Worm (Caenorhabditis elegans) whole organism, L2 larva: Measurements from ENCODE around the gene C37C3.18.

Experiments
- F13H6.1 ChIP-seq: sonication (generic microtip); optimal IDR thresholded peaks from 2 replicates; lab custom pipeline; 2016; ENCODE audit warnings: missing genetic modification characterization, missing compliant biosample characterization
- aly-2 ChIP-seq: fragments of 150-350 bp; optimal IDR thresholded peaks from 2 replicates; lab custom pipeline; 2014; ENCODE audit warnings: missing biosample characterization, missing genetic modification characterization
- blmp-1 ChIP-seq: sonication (generic microtip); optimal IDR thresholded peaks from 2 replicates; lab custom pipeline; 2017; ENCODE audit warnings: missing genetic modification characterization, mild to moderate bottlenecking, missing compliant biosample characterization, antibody characterized with exemption, moderate library complexity; ENCODE audit not compliant: insufficient read depth
- ceh-16 ChIP-seq: fragments of 150-350 bp; optimal IDR thresholded peaks from 2 replicates; lab custom pipeline; 2014; ENCODE audit warnings: missing biosample characterization, missing genetic modification characterization
- crh-2 ChIP-seq: sonication (generic microtip); optimal IDR thresholded peaks from 2 replicates; lab custom pipeline; 2017; ENCODE audit warnings: missing biosample characterization, missing genetic modification characterization
- dmd-4 ChIP-seq: sonication (generic microtip); optimal IDR thresholded peaks from 2 replicates; lab custom pipeline; 2017; ENCODE audit warnings: missing biosample characterization, missing genetic modification characterization
- egl-27 ChIP-seq: sonication (generic microtip); optimal IDR thresholded peaks from 3 replicates; lab custom pipeline; 2017; ENCODE audit warnings: missing biosample characterization, missing genetic modification reagents, missing genetic modification characterization
- elt-1 ChIP-seq: fragments of 150-350 bp; optimal IDR thresholded peaks from 2 replicates; lab custom pipeline; 2014; ENCODE audit warnings: missing biosample characterization, missing genetic modification characterization
- elt-3 ChIP-seq: sonication (generic microtip); optimal IDR thresholded peaks from 2 replicates; lab custom pipeline; 2017; ENCODE audit warnings: missing biosample characterization, missing genetic modification characterization
- fos-1 ChIP-seq: fragments of 150-350 bp; optimal IDR thresholded peaks from 2 replicates; lab custom pipeline; 2014; ENCODE audit warnings: missing biosample characterization, missing genetic modification characterization
- gmeb-1 ChIP-seq: fragments of 150-350 bp; optimal IDR thresholded peaks from 2 replicates; lab custom pipeline; 2014; ENCODE audit warnings: missing biosample characterization, missing genetic modification characterization
- lin-11 ChIP-seq: fragments of 150-350 bp; sonication (generic microtip); optimal IDR thresholded peaks from 2 replicates; lab custom pipeline; 2014; ENCODE audit warnings: missing biosample characterization, missing genetic modification characterization, inconsistent platforms, mixed read lengths
- lin-13 ChIP-seq: fragments of 150-350 bp; optimal IDR thresholded peaks from 2 replicates; lab custom pipeline; 2014; ENCODE audit warnings: missing biosample characterization, missing genetic modification reagents, missing genetic modification characterization
- lin-39 ChIP-seq: fragments of 150-350 bp; optimal IDR thresholded peaks from 2 replicates; lab custom pipeline; 2014; ENCODE audit warnings: missing biosample characterization, missing genetic modification reagents, missing genetic modification characterization
- mab-5 ChIP-seq: fragments of 150-350 bp; optimal IDR thresholded peaks from 2 replicates; lab custom pipeline; 2014; ENCODE audit warnings: missing biosample characterization, missing genetic modification characterization
- nhr-10 ChIP-seq: sonication (generic microtip); optimal IDR thresholded peaks from 2 replicates; lab custom pipeline; 2017; ENCODE audit warnings: missing biosample characterization, missing genetic modification characterization
- nhr-11 ChIP-seq: fragments of 150-350 bp; optimal IDR thresholded peaks from 2 replicates; lab custom pipeline; 2014; ENCODE audit warnings: missing biosample characterization, missing genetic modification characterization
- nhr-129 ChIP-seq: fragments of 150-350 bp; optimal IDR thresholded peaks from 2 replicates; lab custom pipeline; 2014; ENCODE audit warnings: missing biosample characterization, missing genetic modification characterization
- nhr-21 ChIP-seq: fragments of 150-350 bp; optimal IDR thresholded peaks from 2 replicates; lab custom pipeline; 2014; ENCODE audit warnings: missing biosample characterization, missing genetic modification characterization
- nhr-23 ChIP-seq: fragments of 150-350 bp; optimal IDR thresholded peaks from 2 replicates; lab custom pipeline; 2014; ENCODE audit warnings: missing biosample characterization, missing genetic modification reagents, missing genetic modification characterization
- nhr-25 ChIP-seq: fragments of 150-350 bp; sonication (generic microtip); optimal IDR thresholded peaks from 3 replicates; lab custom pipeline; 2014; ENCODE audit warnings: missing biosample characterization, missing genetic modification characterization
- nhr-77 ChIP-seq: fragments of 150-350 bp; optimal IDR thresholded peaks from 2 replicates; lab custom pipeline; 2014; ENCODE audit warnings: missing biosample characterization, missing genetic modification characterization
- skn-1 ChIP-seq: sonication (generic microtip); optimal IDR thresholded peaks from 2 replicates; lab custom pipeline; 2017; ENCODE audit warnings: missing biosample characterization, missing genetic modification characterization
- sma-9 ChIP-seq, 2 experiments: fragments of 150-350 bp in 1 of 2; sonication (generic microtip) in 1 of 2; optimal IDR thresholded peaks; 2 replicates each; lab custom pipeline; 2014 to 2016; ENCODE audit warnings: missing genetic modification characterization in 2 of 2, mild to moderate bottlenecking in 1 of 2, missing biosample characterization in 1 of 2, missing compliant biosample characterization in 1 of 2, missing genetic modification reagents in 1 of 2, moderate library complexity in 1 of 2
- unc-39 ChIP-seq: fragments of 150-350 bp; optimal IDR thresholded peaks from 2 replicates; lab custom pipeline; 2014; ENCODE audit warnings: missing biosample characterization, missing genetic modification characterization
- unc-55 ChIP-seq: fragments of 150-350 bp; sonication (generic microtip); optimal IDR thresholded peaks from 3 replicates; lab custom pipeline; 2014; ENCODE audit warnings: missing biosample characterization, missing genetic modification reagents, missing genetic modification characterization
- zag-1 ChIP-seq: fragments of 150-350 bp; optimal IDR thresholded peaks from 2 replicates; lab custom pipeline; 2014; ENCODE audit warnings: missing biosample characterization, missing genetic modification characterization
- ztf-11 ChIP-seq: sonication (generic microtip); optimal IDR thresholded peaks from 2 replicates; lab custom pipeline; 2017; ENCODE audit warnings: missing biosample characterization, missing genetic modification characterization
- ztf-4 ChIP-seq: fragments of 150-350 bp; optimal IDR thresholded peaks from 2 replicates; lab custom pipeline; 2014; ENCODE audit warnings: missing biosample characterization, missing genetic modification characterization

The C37C3.18 gene

DNA sequence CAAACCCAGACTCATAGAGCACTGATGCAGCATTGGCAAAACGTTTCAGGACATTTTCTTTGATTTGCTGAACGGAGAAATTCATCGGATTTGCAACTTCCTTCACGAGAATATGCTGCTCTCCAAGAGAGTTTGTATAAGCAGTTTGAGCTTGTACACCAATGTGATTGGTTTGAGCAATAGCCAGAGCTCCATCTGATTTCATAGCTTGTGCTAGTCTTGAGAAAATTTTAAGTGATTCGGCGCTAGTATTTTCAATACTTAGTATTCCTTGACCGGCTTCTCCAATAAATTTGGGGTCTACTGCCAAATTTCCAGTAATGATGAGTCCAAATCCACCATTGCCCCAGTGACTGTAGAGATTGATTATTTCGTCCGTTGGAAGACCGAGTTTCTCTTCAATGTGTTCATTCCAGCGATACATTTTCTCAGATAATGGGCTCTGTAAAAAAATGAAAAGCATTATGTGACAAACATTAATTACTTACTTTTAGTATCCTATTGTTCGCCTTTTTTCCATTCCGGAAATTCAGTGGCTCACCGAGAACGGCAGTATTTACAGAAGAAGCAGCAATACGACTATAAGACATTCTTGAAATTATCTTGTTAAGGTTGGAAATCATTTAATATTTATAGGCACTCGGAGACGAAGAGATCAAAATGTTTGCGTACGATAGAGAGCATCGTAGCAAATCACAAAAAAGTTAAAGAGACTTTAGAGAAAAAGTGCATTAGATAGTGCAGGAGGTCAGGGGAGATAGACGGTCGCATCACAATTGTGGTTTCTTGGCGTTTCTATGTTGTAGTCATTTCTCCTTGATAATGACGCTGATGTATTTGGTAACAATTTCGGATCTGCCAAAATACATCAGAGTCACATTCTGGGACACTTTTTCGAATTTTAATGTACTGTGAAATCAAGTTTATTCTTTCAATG, 45.2 kb upstream of the C37C3.18 start, which contains the start of gene ZK742.3:
ZK742.3 (minus strand) TSS at position 593 of the 937 bp plus-strand sequence.
- TF ChIP-seq unc-55 (GFP tag; lab: Kevin White, UChicago): no peak
- TF ChIP-seq fos-1 (tag; lab: Kevin White, UChicago): peak; percentile 65
- TF ChIP-seq lin-11 (tag; lab: Kevin White, UChicago): no peak
- TF ChIP-seq crh-2 (tag; lab: Kevin White, UChicago): peak; percentile 19
- no peak for TF ChIP-seq F13H6.1 (tag; lab: Kevin White, UChicago)
- no peak for TF ChIP-seq blmp-1
- TF ChIP-seq nhr-25 (tag; lab: Kevin White, UChicago): no peak
- no peak for TF ChIP-seq nhr-77 (tag; lab: Kevin White, UChicago)
- peak; percentile 47 for TF ChIP-seq sma-9 (GFP tag; optimal IDR thresholded peaks at IDR 0.05; lab: Kevin White, UChicago)
- TF ChIP-seq sma-9 (tag; optimal IDR thresholded peaks at IDR 0.05; lab: Kevin White, UChicago): no peak
- peak; percentile 12 for TF ChIP-seq nhr-129 (tag; lab: Kevin White, UChicago)
- no peak for TF ChIP-seq nhr-11 (tag; lab: Kevin White, UChicago)
- no peak for TF ChIP-seq lin-13
- no peak for TF ChIP-seq elt-3 (tag; lab: Kevin White, UChicago)

ce11 chrV:7810591-7810990, 44.2 kb upstream of the C37C3.18 start:
- TF ChIP-seq zag-1 (tag; lab: Kevin White, UChicago) (no peak), crh-2 (tag; lab: Kevin White, UChicago) (no peak), dmd-4 (no peak), unc-39 (tag; lab: Kevin White, UChicago) (no peak), fos-1 (tag; lab: Kevin White, UChicago) (no peak), F13H6.1 (tag; lab: Kevin White, UChicago) (no peak), lin-13 (no peak), skn-1 (no peak), nhr-77 (tag; lab: Kevin White, UChicago) (no peak), nhr-23 (tag; lab: Kevin White, UChicago) (no peak)

DNA sequence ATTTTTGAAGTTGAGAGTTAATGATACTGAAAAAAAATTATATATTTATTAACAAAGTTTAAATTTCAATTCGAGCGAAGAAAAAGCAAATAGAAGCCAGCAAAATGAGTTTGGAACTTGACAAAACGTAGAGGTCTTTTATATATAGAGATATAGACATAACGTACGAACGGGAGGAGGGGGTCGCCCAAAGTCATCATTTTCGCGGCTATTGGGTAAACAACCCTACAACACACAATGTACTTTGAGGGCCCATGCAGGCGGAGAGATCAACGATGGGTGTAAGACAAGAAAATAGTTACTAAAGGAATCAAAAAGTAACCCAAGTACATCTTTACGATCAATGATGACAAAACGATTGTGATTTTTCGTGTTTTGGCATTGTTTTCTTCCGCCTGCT, 43.0 kb upstream of the C37C3.18 start, which contains the start of gene ZK742.4:
ZK742.4 (minus strand) TSS at position 35 of the 400 bp plus-strand sequence.
- TF ChIP-seq ztf-4: no peak
- TF ChIP-seq lin-39: no peak
- peak; percentile 24 for TF ChIP-seq sma-9 (GFP tag; optimal IDR thresholded peaks at IDR 0.05; lab: Kevin White, UChicago)
- no peak for TF ChIP-seq sma-9 (tag; optimal IDR thresholded peaks at IDR 0.05; lab: Kevin White, UChicago)
- no peak for TF ChIP-seq mab-5
- TF ChIP-seq, all 48 proteins: peak for 1

DNA sequence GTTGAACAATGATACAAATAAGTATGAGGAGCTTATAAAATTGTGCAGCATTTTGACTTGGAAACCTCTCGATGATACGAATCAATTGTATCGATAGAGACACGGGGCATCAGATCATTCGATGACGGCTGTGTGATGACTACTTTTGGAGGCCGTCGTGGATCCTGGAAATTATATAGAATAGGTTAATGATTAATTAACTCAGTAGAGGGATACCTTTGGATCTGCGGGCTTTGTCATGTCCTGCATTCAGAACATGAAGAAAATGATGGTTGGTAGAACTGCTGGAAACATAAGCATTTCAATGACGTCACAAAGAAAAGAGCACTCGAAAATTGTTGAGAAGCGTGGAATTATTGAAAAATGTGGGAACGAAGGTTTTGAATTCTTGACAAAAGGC, 40.2 kb upstream of the C37C3.18 start, which contains the start of gene ZK742.6:
ZK742.6 (minus strand) TSS at position 342 of the 400 bp plus-strand sequence.
- TF ChIP-seq elt-1 (tag; lab: Kevin White, UChicago) (no peak), sma-9 (GFP tag; optimal IDR thresholded peaks at IDR 0.05; lab: Kevin White, UChicago) (no peak), sma-9 (tag; optimal IDR thresholded peaks at IDR 0.05; lab: Kevin White, UChicago) (no peak), nhr-11 (tag; lab: Kevin White, UChicago) (no peak), gmeb-1 (no peak), nhr-10 (tag; lab: Kevin White, UChicago) (no peak), aly-2 (tag; lab: Kevin White, UChicago) (no peak), fos-1 (tag; lab: Kevin White, UChicago) (no peak), nhr-21 (no peak), egl-27 (tag; lab: Kevin White, UChicago) (no peak), ztf-11 (tag; lab: Kevin White, UChicago) (no peak), lin-11 (tag; lab: Kevin White, UChicago) (no peak), lin-39 (no peak)

ce11 chrV:7816486-7816885, 38.3 kb upstream of the C37C3.18 start:
- TF ChIP-seq crh-2 (tag; lab: Kevin White, UChicago) (no peak), nhr-77 (tag; lab: Kevin White, UChicago) (no peak), ceh-16 (tag; lab: Kevin White, UChicago) (no peak)
